Fruit fly (Drosophila melanogaster): ENCODE data around the gene CG31697.

Gene CG31697

dm6 chr2L:19492934-19493686, 42.1 kb upstream of the CG31697 start, which contains the start of the genes swm and Ctu2 (continued):
- peak; percentile 82 for TF ChIP-seq CG12659 (GFP tag; optimal IDR thresholded peaks at IDR 0.05)
- TF ChIP-seq MESR4 (GFP tag; optimal IDR thresholded peaks at IDR 0.05) = peak; percentile 96
- no peak for TF ChIP-seq D (optimal IDR thresholded peaks at IDR 0.05)
- peak; percentile 40 for TF ChIP-seq D (GFP tag; optimal IDR thresholded peaks at IDR 0.05)
- TF ChIP-seq Myb (GFP tag; optimal IDR thresholded peaks at IDR 0.05) = no peak
- peak; percentile 52; the same call in 2 of the 3 replicates for TF ChIP-seq CG6791 (GFP tag; IDR thresholded peaks at IDR 0.05; ENCODE audit: partially characterized antibody)
- TF ChIP-seq chm (GFP tag; IDR thresholded peaks at IDR 0.05) = no peak
- peak; percentile 35; the same call in 1 of the 2 replicates for TF ChIP-seq CG32772 (GFP tag; IDR thresholded peaks at IDR 0.05)
- no peak for TF ChIP-seq CG14441 (GFP tag; IDR thresholded peaks at IDR 0.05)
- TF ChIP-seq CG10209 (GFP tag; optimal IDR thresholded peaks at IDR 0.05) = no peak
- no peak for TF ChIP-seq CG16779 (GFP tag; IDR thresholded peaks at IDR 0.05)
- TF ChIP-seq CG4424 (GFP tag; optimal IDR thresholded peaks at IDR 0.05) = peak; percentile 67

- TF ChIP-seq CG16863 (GFP tag; optimal IDR thresholded peaks at IDR 0.05) (no peak), CG34422 (GFP tag; IDR thresholded peaks at IDR 0.05) (no peak), CG9215 (GFP tag; IDR thresholded peaks at IDR 0.05) (no peak), pnt (GFP tag; optimal IDR thresholded peaks at IDR 0.05) (no peak), tna (GFP tag; IDR thresholded peaks at IDR 0.05; ENCODE audit: partially characterized antibody) (peak; percentile 73), CG30020 (tag; optimal IDR thresholded peaks at IDR 0.05) (no peak), CG10267 (tag; optimal IDR thresholded peaks at IDR 0.05) (peak; percentile 21), CG11504 (tag; optimal IDR thresholded peaks at IDR 0.05) (no peak), stwl (tag; optimal IDR thresholded peaks at IDR 0.05) (peak; percentile 49), CG7556 (GFP tag; optimal IDR thresholded peaks at IDR 0.05) (no peak), abd-A (tag; optimal IDR thresholded peaks at IDR 0.05) (no peak), Awh (GFP tag; IDR thresholded peaks at IDR 0.05) (no peak), Dfd (GFP tag; optimal IDR thresholded peaks at IDR 0.05) (no peak), seq (GFP tag; IDR thresholded peaks at IDR 0.05) (no peak), Sry-δ (GFP tag; optimal IDR thresholded peaks at IDR 0.05) (peak; percentile 66), CG3847 (GFP tag; IDR thresholded peaks at IDR 0.05) (peak; percentile 35; the same call in 1 of the 2 replicates), Antp (GFP tag; optimal IDR thresholded peaks at IDR 0.05) (no peak), CG9727 (GFP tag; optimal IDR thresholded peaks at IDR 0.05) (no peak), nerfin-1 (tag; optimal IDR thresholded peaks at IDR 0.05) (peak; percentile 14), CG9932 (GFP tag; IDR thresholded peaks at IDR 0.05) (no peak), salm (tag; optimal IDR thresholded peaks at IDR 0.05) (no peak), mld (GFP tag; IDR thresholded peaks at IDR 0.05; ENCODE audit: partially characterized antibody) (0 out of 3 replicates have a peak, but pooled peaks have one; percentile 27), Hr51 (GFP tag; optimal IDR thresholded peaks at IDR 0.05) (no peak), NK7.1 (GFP tag; optimal IDR thresholded peaks at IDR 0.05) (no peak), Aef1 (GFP tag; IDR thresholded peaks at IDR 0.05) (no peak), Drgx (GFP tag; IDR thresholded peaks at IDR 0.05) (no peak), nerfin-2 (GFP tag; IDR thresholded peaks at IDR 0.05; ENCODE audit: partially characterized antibody) (peak; percentile 56), CG15269 (tag; optimal IDR thresholded peaks at IDR 0.05) (no peak), pho (GFP tag; optimal IDR thresholded peaks at IDR 0.05) (no peak), luna (GFP tag; optimal IDR thresholded peaks at IDR 0.05) (no peak), Bgb (GFP tag; IDR thresholded peaks at IDR 0.05; ENCODE audit: partially characterized antibody) (peak; percentile 74), CG16813 (GFP tag; IDR thresholded peaks at IDR 0.05; ENCODE audit: partially characterized antibody) (peak; percentile 64), Usf (GFP tag; optimal IDR thresholded peaks at IDR 0.05) (no peak), pita (GFP tag; optimal IDR thresholded peaks at IDR 0.05) (no peak), CG3281 (GFP tag; optimal IDR thresholded peaks at IDR 0.05) (no peak), HmgZ (tag; optimal IDR thresholded peaks at IDR 0.05) (peak; percentile 49), fd96Cb (tag; optimal IDR thresholded peaks at IDR 0.05) (no peak)
Measured at dm6 chr2L:19497983-19498382, 37.3 kb upstream of the CG31697 start, which contains the start of gene Top3alpha. Top3alpha (plus strand) TSS chr2L:19498168.

All from whole organism, embryonic.